Worm (Caenorhabditis elegans) whole organism, young adult: Measurements from ENCODE around the gene C29A12.6.

ENCODE experiments used
- B0261.1 ChIP-seq: sonication (generic microtip); optimal IDR thresholded peaks from 2 replicates; lab custom pipeline; 2016; ENCODE audit warnings: mild to moderate bottlenecking, missing genetic modification characterization, moderate library complexity, missing compliant biosample characterization
- B0336.3 ChIP-seq: fragments of 200-800 bp; sonication (Bioruptor generic); IDR thresholded peaks from 2 replicates; pipeline ENCODE4 v1.3.6; 2022; ENCODE audit warnings: missing genetic modification characterization, missing compliant biosample characterization
- D2030.7 ChIP-seq: fragments of 200-800 bp; sonication (Bioruptor generic); IDR thresholded peaks from 2 replicates; pipeline ENCODE4 v1.3.6; 2022; ENCODE audit warnings: missing genetic modification reagents, missing genetic modification characterization, missing compliant biosample characterization
- F23B12.7 ChIP-seq: sonication (generic microtip); optimal IDR thresholded peaks from 2 replicates; lab custom pipeline; 2017; ENCODE audit warnings: missing genetic modification characterization, mild to moderate bottlenecking, missing compliant biosample characterization, antibody characterized with exemption, moderate library complexity; ENCODE audit not compliant: insufficient read depth
- F49E8.2 ChIP-seq: sonication (generic microtip); optimal IDR thresholded peaks from 3 replicates; lab custom pipeline; 2017; ENCODE audit warnings: missing genetic modification characterization, mild to moderate bottlenecking, missing compliant biosample characterization, antibody characterized with exemption, moderate library complexity; ENCODE audit not compliant: insufficient read depth
- F52B5.7 ChIP-seq: sonication (generic microtip); optimal IDR thresholded peaks from 2 replicates; lab custom pipeline; 2016; ENCODE audit warnings: mild to moderate bottlenecking, missing genetic modification characterization, missing compliant biosample characterization
- K11D2.4 ChIP-seq: fragments of 200-800 bp; sonication (Bioruptor generic); IDR thresholded peaks from 2 replicates; pipeline ENCODE4 v1.3.6; 2022; ENCODE audit warnings: missing genetic modification reagents, missing genetic modification characterization, missing compliant biosample characterization
- T07F8.4 ChIP-seq: sonication (generic microtip); optimal IDR thresholded peaks from 2 replicates; lab custom pipeline; 2016; ENCODE audit warnings: mild to moderate bottlenecking, missing genetic modification characterization, moderate library complexity, missing compliant biosample characterization
- Y95B8A.8 ChIP-seq: fragments of 200-800 bp; sonication (Bioruptor generic); IDR thresholded peaks from 2 replicates; pipeline ENCODE4 v1.3.6; 2022; ENCODE audit warnings: missing genetic modification reagents, missing genetic modification characterization, missing compliant biosample characterization
- akir-1 ChIP-seq: fragments of 200-800 bp; sonication (Bioruptor generic); optimal IDR thresholded peaks from 2 replicates; lab custom pipeline; 2018; ENCODE audit warnings: mild to moderate bottlenecking, missing genetic modification characterization, moderate library complexity, missing compliant biosample characterization
- athp-1 ChIP-seq: sonication (generic microtip); optimal IDR thresholded peaks from 2 replicates; lab custom pipeline; 2017; ENCODE audit warnings: mild to moderate bottlenecking, missing genetic modification characterization, missing compliant biosample characterization
- attf-5 ChIP-seq: fragments of 200-800 bp; sonication (Bioruptor generic); optimal IDR thresholded peaks from 2 replicates; lab custom pipeline; 2018; ENCODE audit warnings: mild to moderate bottlenecking, missing genetic modification characterization, missing compliant biosample characterization
- bed-1 ChIP-seq: fragments of 200-800 bp; sonication (Bioruptor generic); IDR thresholded peaks from 2 replicates; pipeline ENCODE4 v1.3.6; 2022; ENCODE audit warnings: missing genetic modification reagents, missing genetic modification characterization, missing compliant biosample characterization
- bed-2 ChIP-seq: fragments of 200-800 bp; sonication (Bioruptor generic); IDR thresholded peaks from 2 replicates; pipeline ENCODE4 v1.3.6; 2022; ENCODE audit warnings: missing genetic modification reagents, missing genetic modification characterization, missing compliant biosample characterization
- cebp-1 ChIP-seq, 2 experiments: fragments of 200-800 bp in 1 of 2; sonication (Bioruptor generic) in 1 of 2; sonication (generic microtip) in 1 of 2; IDR thresholded peaks in 1 of 2; optimal IDR thresholded peaks in 1 of 2; 2 replicates each; pipeline versions ENCODE4 v1.3.6 to Lab custom; 2017 to 2022; ENCODE audit warnings: missing compliant biosample characterization in 2 of 2, missing genetic modification characterization in 2 of 2, mild to moderate bottlenecking in 1 of 2, missing genetic modification reagents in 1 of 2, moderate library complexity in 1 of 2
- cebp-2 ChIP-seq: fragments of 200-800 bp; sonication (Bioruptor generic); IDR thresholded peaks from 2 replicates; pipeline ENCODE4 v1.3.6; 2022; ENCODE audit warnings: missing genetic modification characterization, missing compliant biosample characterization
- ceh-27 ChIP-seq: fragments of 200-800 bp; sonication (Bioruptor generic); optimal IDR thresholded peaks from 2 replicates; lab custom pipeline; 2018; ENCODE audit warnings: mild to moderate bottlenecking, missing genetic modification characterization, moderate library complexity, missing compliant biosample characterization
- ceh-40 ChIP-seq: fragments of 200-800 bp; sonication (Bioruptor generic); IDR thresholded peaks from 2 replicates; pipeline ENCODE4 v1.3.6; 2022; ENCODE audit warnings: missing genetic modification characterization, missing compliant biosample characterization
- ceh-58 ChIP-seq: fragments of 200-800 bp; sonication (Bioruptor generic); IDR thresholded peaks from 2 replicates; pipeline ENCODE4 v1.3.6; 2022; ENCODE audit warnings: missing genetic modification characterization, missing compliant biosample characterization
- ceh-79 ChIP-seq: sonication (generic microtip); optimal IDR thresholded peaks from 2 replicates; lab custom pipeline; 2017; ENCODE audit warnings: mild to moderate bottlenecking, missing genetic modification characterization, missing compliant biosample characterization
- chd-7 ChIP-seq: sonication (generic microtip); optimal IDR thresholded peaks from 2 replicates; lab custom pipeline; 2016; ENCODE audit warnings: mild to moderate bottlenecking, missing genetic modification characterization, moderate library complexity, missing compliant biosample characterization
- dox-1 ChIP-seq: fragments of 200-800 bp; sonication (Bioruptor generic); IDR thresholded peaks from 2 replicates; pipeline ENCODE4 v1.3.6; 2022; ENCODE audit warnings: missing genetic modification reagents, missing genetic modification characterization, missing compliant biosample characterization
- dpff-1 ChIP-seq: sonication (generic microtip); optimal IDR thresholded peaks from 2 replicates; lab custom pipeline; 2017; ENCODE audit warnings: mild to moderate bottlenecking, missing genetic modification characterization, missing compliant biosample characterization
- dpl-1 ChIP-seq: fragments of 150-350 bp; optimal IDR thresholded peaks from 2 replicates; lab custom pipeline; 2014; ENCODE audit warnings: missing biosample characterization, missing genetic modification reagents, missing genetic modification characterization
- ekl-4 ChIP-seq: fragments of 200-800 bp; sonication (Bioruptor generic); IDR thresholded peaks from 2 replicates; pipeline ENCODE4 v1.3.6; 2022; ENCODE audit warnings: missing genetic modification reagents, missing genetic modification characterization, missing compliant biosample characterization
- lag-1 ChIP-seq: fragments of 200-800 bp; sonication (Bioruptor generic); IDR thresholded peaks from 2 replicates; pipeline ENCODE4 v1.3.6; 2022; ENCODE audit warnings: missing genetic modification reagents, missing genetic modification characterization, missing compliant biosample characterization
- let-526 ChIP-seq: fragments of 200-800 bp; sonication (Bioruptor generic); IDR thresholded peaks from 2 replicates; pipeline ENCODE4 v1.3.6; 2022; ENCODE audit warnings: missing genetic modification reagents, missing genetic modification characterization, missing compliant biosample characterization
- lin-35 ChIP-seq, 3 experiments: fragments of 150-350 bp in 2 of 3; sonication (generic microtip) in 1 of 3; optimal IDR thresholded peaks; 2 replicates each; lab custom pipeline; 2014 to 2018; ENCODE audit warnings: missing biosample characterization in 3 of 3, missing genetic modification characterization in 3 of 3, missing genetic modification reagents in 3 of 3
- lin-40 ChIP-seq: sonication (generic microtip); optimal IDR thresholded peaks from 2 replicates; lab custom pipeline; 2016; ENCODE audit warnings: missing genetic modification characterization, mild to moderate bottlenecking, missing compliant biosample characterization, missing genotype, missing genetic modification reagents
- lir-1 ChIP-seq: fragments of 200-800 bp; sonication (Bioruptor generic); conservative IDR thresholded peaks from 2 replicates; pipeline ENCODE4 v1.3.6; 2022; ENCODE audit warnings: missing genetic modification reagents, missing genetic modification characterization, missing compliant biosample characterization
- madf-10 ChIP-seq: sonication (generic microtip); optimal IDR thresholded peaks from 2 replicates; lab custom pipeline; 2016; ENCODE audit warnings: mild to moderate bottlenecking, missing genetic modification characterization, missing compliant biosample characterization
- mcd-1 ChIP-seq: fragments of 200-800 bp; sonication (Bioruptor generic); IDR thresholded peaks from 2 replicates; pipeline ENCODE4 v1.3.6; 2022; ENCODE audit warnings: missing genetic modification reagents, missing genetic modification characterization, missing compliant biosample characterization
- mes-4 ChIP-seq: sonication (generic microtip); optimal IDR thresholded peaks from 2 replicates; lab custom pipeline; 2016; ENCODE audit warnings: missing genotype, missing genetic modification characterization, missing compliant biosample characterization
- mxl-1 ChIP-seq: sonication (generic microtip); optimal IDR thresholded peaks from 2 replicates; lab custom pipeline; 2016; ENCODE audit warnings: missing genetic modification characterization, missing compliant biosample characterization
- nfya-1 ChIP-seq: sonication (generic microtip); optimal IDR thresholded peaks from 2 replicates; lab custom pipeline; 2017; ENCODE audit warnings: antibody characterized with exemption, missing compliant biosample characterization, missing genetic modification characterization, borderline replicate concordance; ENCODE audit not compliant: insufficient read depth
- rcor-1 ChIP-seq: fragments of 200-800 bp; sonication (Bioruptor generic); IDR thresholded peaks from 2 replicates; pipeline ENCODE4 v1.3.6; 2022; ENCODE audit warnings: missing genetic modification reagents, missing genetic modification characterization, missing compliant biosample characterization
- repo-1 ChIP-seq: sonication (generic microtip); optimal IDR thresholded peaks from 2 replicates; lab custom pipeline; 2017; ENCODE audit warnings: mild to moderate bottlenecking, missing genetic modification characterization, missing compliant biosample characterization
- snpc-1.3 ChIP-seq: sonication (generic microtip); optimal IDR thresholded peaks from 2 replicates; lab custom pipeline; 2017; ENCODE audit warnings: missing genetic modification characterization, mild to moderate bottlenecking, missing compliant biosample characterization, antibody characterized with exemption, moderate library complexity, missing genotype, missing genetic modification reagents; ENCODE audit not compliant: insufficient read depth
- snpc-3.4 ChIP-seq: sonication (generic microtip); optimal IDR thresholded peaks from 2 replicates; lab custom pipeline; 2017; ENCODE audit warnings: missing genetic modification characterization, mild to moderate bottlenecking, missing compliant biosample characterization, antibody characterized with exemption, moderate library complexity, missing genotype, missing genetic modification reagents
- sptf-2 ChIP-seq: fragments of 200-800 bp; sonication (Bioruptor generic); optimal IDR thresholded peaks from 2 replicates; lab custom pipeline; 2018; ENCODE audit warnings: mild to moderate bottlenecking, missing genetic modification characterization, missing compliant biosample characterization
- unc-130 ChIP-seq: sonication (generic microtip); optimal IDR thresholded peaks from 2 replicates; lab custom pipeline; 2016; ENCODE audit warnings: missing genetic modification reagents, missing genetic modification characterization, missing compliant biosample characterization
- ztf-22 ChIP-seq: fragments of 200-800 bp; sonication (Bioruptor generic); optimal IDR thresholded peaks from 2 replicates; lab custom pipeline; 2018; ENCODE audit warnings: mild to moderate bottlenecking, missing genetic modification characterization, moderate library complexity, missing compliant biosample characterization
- ztf-25 ChIP-seq: fragments of 200-800 bp; sonication (Bioruptor generic); IDR thresholded peaks from 2 replicates; pipeline ENCODE4 v1.3.6; 2022; ENCODE audit warnings: missing genetic modification reagents, missing genetic modification characterization, missing compliant biosample characterization
- ztf-28 ChIP-seq: fragments of 200-800 bp; sonication (Bioruptor generic); IDR thresholded peaks from 2 replicates; pipeline ENCODE4 v1.3.6; 2022; ENCODE audit warnings: missing genetic modification reagents, missing genetic modification characterization, missing compliant biosample characterization
- ztf-3 ChIP-seq: fragments of 200-800 bp; sonication (Bioruptor generic); optimal IDR thresholded peaks from 2 replicates; lab custom pipeline; 2018; ENCODE audit warnings: mild to moderate bottlenecking, missing genetic modification characterization, missing compliant biosample characterization

Gene C29A12.6

ce11 chrV:10855363-10855762 is 8.4 kb downstream of the C29A12.6 start (continued):
- TF ChIP-seq bed-1 (no peak), F49E8.2 (tag; lab: Kevin White, UChicago) (no peak), dpff-1 (no peak), ceh-79 (no peak), ceh-27 (GFP tag; lab: Kevin White, UChicago) (no peak), dpl-1 (GFP tag; lab: Kevin White, UChicago) (no peak), mcd-1 (GFP tag; lab: Robert Waterston, UW) (no peak), lag-1 (GFP tag; lab: Robert Waterston, UW) (no peak), ztf-25 (GFP tag; lab: Robert Waterston, UW) (no peak), nfya-1 (tag; lab: Kevin White, UChicago) (no peak), unc-130 (GFP tag; lab: Kevin White, UChicago) (no peak), ceh-58 (GFP tag; lab: Robert Waterston, UW) (no peak), snpc-1.3 (tag; lab: Kevin White, UChicago) (no peak), ceh-40 (GFP tag; lab: Robert Waterston, UW) (no peak), F52B5.7 (tag; lab: Kevin White, UChicago) (no peak), ztf-3 (GFP tag; lab: Kevin White, UChicago) (no peak), snpc-3.4 (no peak), dox-1 (GFP tag; lab: Robert Waterston, UW) (peak; percentile 76), cebp-2 (GFP tag; lab: Robert Waterston, UW) (no peak), ztf-28 (GFP tag; lab: Robert Waterston, UW) (no peak), F23B12.7 (tag; lab: Kevin White, UChicago) (no peak), mxl-1 (tag; lab: Kevin White, UChicago) (no peak), lin-40 (tag; lab: Kevin White, UChicago) (no peak), D2030.7 (GFP tag; lab: Robert Waterston, UW) (no peak), chd-7 (tag; lab: Kevin White, UChicago) (peak; percentile 50), lin-35 (GFP tag; optimal IDR thresholded peaks at IDR 0.05; lab: Kevin White, UChicago) (no peak), B0261.1 (tag; lab: Kevin White, UChicago) (no peak), let-526 (GFP tag; lab: Robert Waterston, UW) (no peak)

DNA sequence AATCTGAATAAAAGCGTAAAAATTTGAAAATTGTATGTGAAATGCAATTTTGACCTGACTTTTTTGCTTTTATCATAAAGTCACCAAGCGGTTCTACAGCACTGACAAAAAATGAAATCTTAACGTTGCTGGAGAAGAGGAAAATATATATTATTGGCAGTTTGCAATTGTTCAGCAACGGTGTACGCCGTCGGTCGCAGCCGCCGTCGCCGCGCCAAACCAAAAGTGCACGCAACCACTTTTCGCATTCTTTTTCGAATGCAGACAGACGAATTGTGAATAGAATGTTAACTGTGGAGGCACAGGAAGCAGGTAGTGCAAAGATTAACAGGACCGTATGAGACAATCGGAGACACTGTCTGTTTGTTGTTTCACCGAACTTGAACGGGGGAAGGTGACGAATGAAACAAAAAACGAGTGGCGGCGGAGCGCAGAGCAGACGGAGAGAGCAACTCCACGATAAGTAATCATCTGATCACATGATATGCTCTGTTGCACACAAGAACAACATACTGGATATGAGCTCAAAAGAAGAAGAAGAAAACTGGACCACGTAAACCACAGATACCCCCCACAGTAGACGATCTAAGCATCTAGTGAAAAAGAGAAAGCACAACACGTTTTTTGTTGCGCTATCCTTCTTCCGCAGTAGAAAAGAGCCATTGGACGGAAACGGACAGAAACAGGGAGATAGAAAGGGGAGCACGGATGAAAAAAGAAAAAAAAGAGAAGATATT is 10.1 kb downstream of the C29A12.6 start:
- TF ChIP-seq cebp-1 (GFP tag; IDR thresholded peaks at IDR 0.05; lab: Robert Waterston, UW) (no peak), cebp-1 (tag; optimal IDR thresholded peaks at IDR 0.05; lab: Kevin White, UChicago) (peak; percentile 32), K11D2.4 (GFP tag; lab: Robert Waterston, UW) (peak; percentile 65; the same call in 1 of the 2 replicates), T07F8.4 (tag; lab: Kevin White, UChicago) (peak; percentile 3), sptf-2 (GFP tag; lab: Kevin White, UChicago) (no peak), attf-5 (peak; percentile 12), rcor-1 (no peak), bed-1 (no peak), ztf-22 (peak; percentile 7), madf-10 (tag; lab: Kevin White, UChicago) (peak; percentile 97), Y95B8A.8 (no peak), F49E8.2 (tag; lab: Kevin White, UChicago) (no peak), bed-2 (GFP tag; lab: Robert Waterston, UW) (no peak), akir-1 (GFP tag; lab: Kevin White, UChicago) (no peak), cebp-2 (GFP tag; lab: Robert Waterston, UW) (0 out of 2 replicates have a peak, but pooled peaks have one; percentile 25), lir-1 (GFP tag; lab: Robert Waterston, UW) (no peak), mes-4 (tag; lab: Kevin White, UChicago) (no peak), mcd-1 (GFP tag; lab: Robert Waterston, UW) (0 out of 2 replicates have a peak, but pooled peaks have one; percentile 19), dpff-1 (no peak), ekl-4 (GFP tag; lab: Robert Waterston, UW) (no peak), dox-1 (GFP tag; lab: Robert Waterston, UW) (0 out of 2 replicates have a peak, but pooled peaks have one; percentile 52), repo-1 (tag; lab: Kevin White, UChicago) (no peak), B0336.3 (GFP tag; lab: Robert Waterston, UW) (peak; percentile 19; the same call in 1 of the 2 replicates), athp-1 (tag; lab: Kevin White, UChicago) (no peak)
